Fruit fly (Drosophila melanogaster) whole organism, embryonic: Measurements from ENCODE around the gene et.
A peak's percentile ranks its signal among the peaks of the same experiment; 100 is the strongest.

Source experiments
- ATbp ChIP-seq: fragments of 200-800 bp; sonication (Bioruptor generic); optimal IDR thresholded peaks from 2 replicates; lab custom pipeline; 2017; ENCODE audit warnings: missing biosample characterization, mild to moderate bottlenecking, missing genetic modification characterization, missing genetic modification reagents
- Aef1 ChIP-seq: fragments of 200-800 bp; sonication (Bioruptor generic); IDR thresholded peaks from 3 replicates; pipeline ENCODE4 v1.3.6; 2022; ENCODE audit warnings: missing biosample characterization, missing genetic modification characterization
- Antp ChIP-seq: fragments of 200-800 bp; sonication (Bioruptor generic); optimal IDR thresholded peaks from 3 replicates; lab custom pipeline; 2016; ENCODE audit warnings: missing biosample characterization, missing genetic modification characterization
- Asciz ChIP-seq: fragments of 200-800 bp; sonication (Bioruptor generic); optimal IDR thresholded peaks from 2 replicates; lab custom pipeline; 2017; ENCODE audit warnings: missing biosample characterization, mild to moderate bottlenecking, missing genetic modification characterization, missing genetic modification reagents
- Awh ChIP-seq: fragments of 200-800 bp; sonication (Bioruptor generic); IDR thresholded peaks from 2 replicates; pipeline ENCODE4, ENCODE4 v1.3.6; 2022; ENCODE audit warnings: missing biosample characterization, missing genetic modification characterization
- CG1024 ChIP-seq: fragments of 200-800 bp; sonication (Bioruptor generic); IDR thresholded peaks from 2 replicates; pipeline ENCODE4 v1.3.6; 2022; ENCODE audit warnings: missing biosample characterization, missing genetic modification characterization
- CG12155 ChIP-seq: fragments of 200-800 bp; sonication (Bioruptor generic); optimal IDR thresholded peaks from 3 replicates; lab custom pipeline; 2016; ENCODE audit warnings: missing biosample characterization, missing genetic modification characterization
- CG12659 ChIP-seq: fragments of 200-800 bp; sonication (Bioruptor generic); optimal IDR thresholded peaks from 3 replicates; lab custom pipeline; 2017; ENCODE audit warnings: mild to moderate bottlenecking, missing biosample characterization, missing genetic modification reagents, missing genetic modification characterization
- CG13624 ChIP-seq: fragments of 200-800 bp; sonication (Bioruptor generic); optimal IDR thresholded peaks from 2 replicates; lab custom pipeline; 2016; ENCODE audit warnings: missing biosample characterization, missing genetic modification characterization
- CG13775 ChIP-seq: fragments of 200-800 bp; sonication (Bioruptor generic); optimal IDR thresholded peaks from 3 replicates; lab custom pipeline; 2017; ENCODE audit warnings: missing biosample characterization, mild to moderate bottlenecking, missing genetic modification characterization
- CG16779 ChIP-seq: fragments of 200-800 bp; sonication (Bioruptor generic); IDR thresholded peaks from 2 replicates; pipeline ENCODE4 v1.3.6; 2022; ENCODE audit warnings: missing biosample characterization, missing genetic modification characterization
- CG17568 ChIP-seq: fragments of 200-800 bp; sonication (Bioruptor generic); optimal IDR thresholded peaks from 2 replicates; lab custom pipeline; 2018; ENCODE audit warnings: missing biosample characterization, mild to moderate bottlenecking, missing genetic modification characterization, moderate library complexity
- CG17802 ChIP-seq: fragments of 200-800 bp; sonication (Bioruptor generic); optimal IDR thresholded peaks from 2 replicates; lab custom pipeline; 2018; ENCODE audit warnings: missing biosample characterization, mild to moderate bottlenecking, missing genetic modification characterization, moderate library complexity
- CG18619 ChIP-seq: fragments of 200-800 bp; sonication (Bioruptor generic); optimal IDR thresholded peaks from 3 replicates; lab custom pipeline; 2017; ENCODE audit warnings: missing biosample characterization, mild to moderate bottlenecking, missing genetic modification characterization
- CG30431 ChIP-seq: fragments of 200-800 bp; sonication (Bioruptor generic); optimal IDR thresholded peaks from 2 replicates; lab custom pipeline; 2017; ENCODE audit warnings: missing biosample characterization, missing genetic modification characterization
- CG31388 ChIP-seq: fragments of 200-800 bp; sonication (Bioruptor generic); optimal IDR thresholded peaks from 2 replicates; lab custom pipeline; 2016; ENCODE audit warnings: missing biosample characterization, missing genetic modification characterization
- CG32532 ChIP-seq: fragments of 200-800 bp; sonication (Bioruptor generic); IDR thresholded peaks from 2 replicates; pipeline ENCODE4 v1.3.6; 2022; ENCODE audit warnings: missing biosample characterization, missing genetic modification characterization
- CG4404 ChIP-seq: fragments of 200-800 bp; sonication (Bioruptor generic); IDR thresholded peaks from 2 replicates; pipeline ENCODE4 v1.3.6; 2022; ENCODE audit warnings: missing biosample characterization, missing genetic modification characterization
- CG4707 ChIP-seq: fragments of 200-800 bp; sonication (Bioruptor generic); optimal IDR thresholded peaks from 2 replicates; lab custom pipeline; 2018; ENCODE audit warnings: missing biosample characterization, mild to moderate bottlenecking, missing genetic modification characterization, moderate library complexity
- CG4730 ChIP-seq: fragments of 200-800 bp; sonication (Bioruptor generic); IDR thresholded peaks from 2 replicates; pipeline ENCODE4 v1.3.6; 2022; ENCODE audit warnings: missing biosample characterization, missing genetic modification characterization
- CG6854 ChIP-seq: fragments of 200-800 bp; sonication (Bioruptor generic); optimal IDR thresholded peaks from 3 replicates; lab custom pipeline; 2017; ENCODE audit warnings: missing biosample characterization, mild to moderate bottlenecking, missing genetic modification characterization
- CG7357 ChIP-seq: fragments of 200-800 bp; sonication (Bioruptor generic); IDR thresholded peaks from 3 replicates; pipeline ENCODE4 v1.3.6; 2022; ENCODE audit warnings: missing biosample characterization, missing genetic modification characterization
- CG7556 ChIP-seq: fragments of 200-800 bp; sonication (Bioruptor generic); optimal IDR thresholded peaks from 2 replicates; lab custom pipeline; 2017; ENCODE audit warnings: missing biosample characterization, mild to moderate bottlenecking, missing genetic modification characterization
- D ChIP-seq, 2 experiments: fragments of 200-800 bp in 1 of 2; fragments of >200 bp in 1 of 2; sonication (Bioruptor generic) in 1 of 2; optimal IDR thresholded peaks; 2 replicates in 1 of 2; 3 replicates in 1 of 2; lab custom pipeline; 2017; ENCODE audit warnings: mild to moderate bottlenecking in 1 of 2, missing biosample characterization in 1 of 2, missing genetic modification characterization in 1 of 2, missing genetic modification reagents in 1 of 2
- Dip2 ChIP-seq: fragments of 200-800 bp; sonication (Bioruptor generic); IDR thresholded peaks from 2 replicates; pipeline ENCODE4 v1.3.6; 2022; ENCODE audit warnings: missing biosample characterization, missing genetic modification characterization
- Fer1 ChIP-seq: fragments of 200-800 bp; sonication (Bioruptor generic); optimal IDR thresholded peaks from 2 replicates; lab custom pipeline; 2017; ENCODE audit warnings: missing biosample characterization, mild to moderate bottlenecking, missing genetic modification characterization
- HLHmδ ChIP-seq: fragments of 200-800 bp; sonication (Bioruptor generic); optimal IDR thresholded peaks from 2 replicates; lab custom pipeline; 2018; ENCODE audit warnings: missing biosample characterization, mild to moderate bottlenecking, missing genetic modification characterization, moderate library complexity
- Hand ChIP-seq: fragments of 200-800 bp; sonication (Bioruptor generic); optimal IDR thresholded peaks from 2 replicates; lab custom pipeline; 2017; ENCODE audit warnings: mild to moderate bottlenecking, missing biosample characterization, missing genetic modification reagents, missing genetic modification characterization
- NfI ChIP-seq: fragments of 200-800 bp; sonication (Bioruptor generic); optimal IDR thresholded peaks from 3 replicates; lab custom pipeline; 2018; ENCODE audit warnings: missing biosample characterization, mild to moderate bottlenecking, missing genetic modification characterization, moderate library complexity
- Rfx ChIP-seq: fragments of 200-800 bp; sonication (Bioruptor generic); IDR thresholded peaks from 2 replicates; pipeline ENCODE4 v1.3.6; 2022; ENCODE audit warnings: missing biosample characterization, missing genetic modification characterization
- Scr ChIP-seq: fragments of 200-800 bp; sonication (Bioruptor generic); IDR thresholded peaks from 2 replicates; pipeline ENCODE4 v1.3.6; 2022; ENCODE audit warnings: missing biosample characterization, missing genetic modification characterization; ENCODE audit not compliant: partially characterized antibody
- Sin3A ChIP-seq: fragments of >200 bp; optimal IDR thresholded peaks from 2 replicates; lab custom pipeline; 2018
- Trl ChIP-seq, 3 experiments: fragments of >200 bp in 2 of 3; fragments of 200-800 bp in 1 of 3; sonication (Bioruptor generic) in 1 of 3; optimal IDR thresholded peaks; 2 replicates in 1 of 3; 3 replicates in 2 of 3; lab custom pipeline; 2016 to 2017; ENCODE audit warnings: missing biosample characterization in 1 of 3, missing genetic modification characterization in 1 of 3
- abd-A ChIP-seq: fragments of 200-800 bp; sonication (Bioruptor generic); optimal IDR thresholded peaks from 3 replicates; lab custom pipeline; 2019; ENCODE audit warnings: missing biosample characterization, mild to moderate bottlenecking, missing genetic modification characterization, moderate library complexity
- bbx ChIP-seq: fragments of 200-800 bp; sonication (Bioruptor generic); IDR thresholded peaks from 2 replicates; pipeline ENCODE4 v1.3.6; 2022; ENCODE audit warnings: missing biosample characterization, missing genetic modification characterization; ENCODE audit not compliant: partially characterized antibody
- cato ChIP-seq: fragments of 200-800 bp; sonication (Bioruptor generic); optimal IDR thresholded peaks from 2 replicates; lab custom pipeline; 2016; ENCODE audit warnings: missing biosample characterization, missing genetic modification characterization, borderline replicate concordance
- crol ChIP-seq: fragments of 200-800 bp; sonication (Bioruptor generic); IDR thresholded peaks from 2 replicates; pipeline ENCODE4 v1.3.6; 2022; ENCODE audit warnings: missing biosample characterization, missing genetic modification characterization
- fd3F ChIP-seq: fragments of 200-800 bp; sonication (Bioruptor generic); optimal IDR thresholded peaks from 2 replicates; lab custom pipeline; 2018; ENCODE audit warnings: missing biosample characterization, mild to moderate bottlenecking, missing genetic modification characterization, moderate library complexity
- gce ChIP-seq: fragments of 200-800 bp; sonication (Bioruptor generic); IDR thresholded peaks from 3 replicates; pipeline ENCODE4 v1.3.6; 2022; ENCODE audit warnings: missing biosample characterization, missing genetic modification characterization
- gcm ChIP-seq: fragments of 200-800 bp; sonication (Bioruptor generic); optimal IDR thresholded peaks from 2 replicates; lab custom pipeline; 2019; ENCODE audit warnings: missing biosample characterization, mild to moderate bottlenecking, missing genetic modification characterization, moderate library complexity
- gsb-n ChIP-seq: fragments of 200-800 bp; sonication (Bioruptor generic); optimal IDR thresholded peaks from 3 replicates; lab custom pipeline; 2018; ENCODE audit warnings: missing biosample characterization, mild to moderate bottlenecking, missing genetic modification characterization
- lab ChIP-seq: fragments of 200-800 bp; sonication (Bioruptor generic); optimal IDR thresholded peaks from 3 replicates; lab custom pipeline; 2017; ENCODE audit warnings: missing biosample characterization, missing genetic modification characterization, mild to moderate bottlenecking, moderate library complexity, missing genetic modification reagents
- lilli ChIP-seq: fragments of 200-800 bp; sonication (Bioruptor generic); optimal IDR thresholded peaks from 3 replicates; lab custom pipeline; 2016; ENCODE audit warnings: missing biosample characterization, missing genetic modification characterization
- nmo ChIP-seq: fragments of 200-800 bp; sonication (Bioruptor generic); optimal IDR thresholded peaks from 2 replicates; lab custom pipeline; 2018; ENCODE audit warnings: missing biosample characterization, mild to moderate bottlenecking, missing genetic modification characterization, moderate library complexity
- oc ChIP-seq: fragments of 200-800 bp; sonication (Bioruptor generic); optimal IDR thresholded peaks from 2 replicates; lab custom pipeline; 2018; ENCODE audit warnings: missing biosample characterization, mild to moderate bottlenecking, missing genetic modification characterization, moderate library complexity
- slp2 ChIP-seq: fragments of 200-800 bp; sonication (Bioruptor generic); optimal IDR thresholded peaks from 2 replicates; lab custom pipeline; 2016; ENCODE audit warnings: missing biosample characterization, missing genetic modification characterization
- trh ChIP-seq: fragments of 200-800 bp; sonication (Bioruptor generic); optimal IDR thresholded peaks from 2 replicates; lab custom pipeline; 2016; ENCODE audit warnings: missing biosample characterization, missing genetic modification characterization
- tx ChIP-seq: fragments of 200-800 bp; sonication (Bioruptor generic); optimal IDR thresholded peaks from 2 replicates; lab custom pipeline; 2016; ENCODE audit warnings: missing biosample characterization, missing genetic modification characterization
- vvl ChIP-seq: fragments of 200-800 bp; sonication (Bioruptor generic); IDR thresholded peaks from 2 replicates; pipeline ENCODE4 v1.3.6; 2022; ENCODE audit warnings: missing biosample characterization, missing genetic modification characterization
- zen2 ChIP-seq: fragments of 200-800 bp; sonication (Bioruptor generic); IDR thresholded peaks from 3 replicates; pipeline ENCODE4 v1.3.6; 2022; ENCODE audit warnings: missing biosample characterization, missing genetic modification characterization; ENCODE audit not compliant: partially characterized antibody

et gene

DNA sequence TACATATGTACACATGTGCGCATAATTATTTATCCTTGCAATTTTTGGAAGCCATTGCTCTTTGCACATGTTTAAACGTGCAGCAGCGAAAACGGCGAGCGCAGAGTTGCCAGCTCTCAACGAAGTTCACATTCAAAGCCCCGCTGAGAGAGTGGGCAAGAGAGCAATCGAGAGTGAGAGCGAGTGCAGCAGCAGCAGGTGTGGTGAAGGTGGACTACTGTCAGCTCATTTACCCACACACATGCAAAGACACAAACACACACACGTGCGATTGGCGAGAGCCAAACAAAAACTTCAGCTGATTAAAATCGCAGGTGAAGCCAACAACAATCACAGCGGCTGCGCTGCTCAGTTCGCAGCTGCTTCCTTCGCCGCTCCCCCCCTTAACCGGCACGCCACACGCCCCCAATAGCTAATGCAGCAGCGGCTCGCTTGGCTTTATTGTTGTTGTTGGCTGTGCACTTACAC lies 44.3 kb downstream of the et start (continued):
- TF ChIP-seq CG18619 (no peak), CG4707 (GFP tag; lab: Kevin White, UChicago) (no peak), Scr (GFP tag; lab: Robert Waterston, UW) (peak; percentile 14; the same call in 1 of the 2 replicates), Asciz (GFP tag; lab: Kevin White, UChicago) (no peak), Awh (GFP tag; lab: Robert Waterston, UW) (no peak), CG32532 (GFP tag; lab: Robert Waterston, UW) (no peak; the same call in 1 of the 2 replicates), fd3F (GFP tag; lab: Kevin White, UChicago) (no peak), gcm (GFP tag; lab: Kevin White, UChicago) (no peak), abd-A (tag; lab: Kevin White, UChicago) (no peak), cato (GFP tag; lab: Kevin White, UChicago) (no peak), CG17568 (GFP tag; lab: Kevin White, UChicago) (no peak), crol (GFP tag; lab: Robert Waterston, UW) (peak; percentile 91), Hand (no peak), CG7357 (no peak), CG12155 (GFP tag; lab: Kevin White, UChicago) (peak; percentile 51), slp2 (GFP tag; lab: Kevin White, UChicago) (no peak), gsb-n (tag; lab: Kevin White, UChicago) (no peak), CG1024 (no peak), oc (tag; lab: Kevin White, UChicago) (no peak), lab (GFP tag; lab: Kevin White, UChicago) (no peak), CG17802 (tag; lab: Kevin White, UChicago) (no peak), Rfx (GFP tag; lab: Robert Waterston, UW) (no peak), Dip2 (GFP tag; lab: Robert Waterston, UW) (no peak), CG4730 (no peak), CG6854 (GFP tag; lab: Kevin White, UChicago) (no peak), tx (no peak), Aef1 (GFP tag; lab: Robert Waterston, UW) (peak; percentile 67), CG16779 (GFP tag; lab: Robert Waterston, UW) (no peak), NfI (GFP tag; lab: Kevin White, UChicago) (no peak), zen2 (GFP tag; lab: Robert Waterston, UW) (peak; percentile 53; the same call in 2 of the 3 replicates), CG12659 (GFP tag; lab: Kevin White, UChicago) (no peak), CG30431 (GFP tag; lab: Kevin White, UChicago) (no peak), lilli (GFP tag; lab: Kevin White, UChicago) (no peak), D (optimal IDR thresholded peaks at IDR 0.05; lab: Kevin White, UChicago) (no peak), D (GFP tag; optimal IDR thresholded peaks at IDR 0.05; lab: Kevin White, UChicago) (no peak), Fer1 (GFP tag; lab: Kevin White, UChicago) (peak; percentile 12), CG4404 (GFP tag; lab: Robert Waterston, UW) (no peak), CG7556 (no peak), CG31388 (GFP tag; lab: Kevin White, UChicago) (no peak), nmo (GFP tag; lab: Kevin White, UChicago) (no peak), Sin3A (no peak), trh (GFP tag; lab: Kevin White, UChicago) (no peak), ATbp (GFP tag; lab: Kevin White, UChicago) (no peak), Antp (no peak), Trl (optimal IDR thresholded peaks at IDR 0.05; lab: Kevin White, UChicago) (peak; percentile 84 to 92), Trl (GFP tag; optimal IDR thresholded peaks at IDR 0.05; lab: Kevin White, UChicago) (no peak), CG13624 (GFP tag; lab: Kevin White, UChicago) (no peak), gce (no peak), vvl (GFP tag; lab: Robert Waterston, UW) (peak; percentile 38; the same call in 1 of the 2 replicates), CG13775 (no peak), bbx (GFP tag; lab: Robert Waterston, UW) (peak; percentile 47), HLHmδ (GFP tag; lab: Kevin White, UChicago) (peak; percentile 57)
